Fruit fly (Drosophila melanogaster) whole organism, embryonic: ENCODE data around the gene Vps13D.

Experiments
- Asciz ChIP-seq: fragments of 200-800 bp; sonication (Bioruptor generic); optimal IDR thresholded peaks from 2 replicates; lab custom pipeline; 2017; ENCODE audit warnings: missing biosample characterization, mild to moderate bottlenecking, missing genetic modification characterization, missing genetic modification reagents
- Atf6 ChIP-seq: fragments of 200-800 bp; sonication (Bioruptor generic); IDR thresholded peaks from 2 replicates; pipeline ENCODE4 v1.3.6; 2022; ENCODE audit warnings: missing biosample characterization, missing genetic modification characterization
- B-H2 ChIP-seq: fragments of 200-800 bp; sonication (Bioruptor generic); optimal IDR thresholded peaks from 2 replicates; lab custom pipeline; 2018; ENCODE audit warnings: missing biosample characterization, mild to moderate bottlenecking, missing genetic modification characterization
- Bgb ChIP-seq: fragments of 200-800 bp; sonication (Bioruptor generic); IDR thresholded peaks from 2 replicates; pipeline ENCODE4 v1.3.6; 2022; ENCODE audit warnings: missing biosample characterization, missing genetic modification characterization; ENCODE audit not compliant: partially characterized antibody
- BtbVII ChIP-seq: fragments of 200-800 bp; sonication (Bioruptor generic); optimal IDR thresholded peaks from 3 replicates; lab custom pipeline; 2017; ENCODE audit warnings: missing biosample characterization, mild to moderate bottlenecking, missing genetic modification characterization
- Bteb2 ChIP-seq: fragments of 200-800 bp; sonication (Bioruptor generic); optimal IDR thresholded peaks from 2 replicates; lab custom pipeline; 2016; ENCODE audit warnings: missing biosample characterization, missing genetic modification characterization
- CG11456 ChIP-seq: fragments of 200-800 bp; sonication (Bioruptor generic); IDR thresholded peaks from 3 replicates; pipeline ENCODE4 v1.3.6; 2022; ENCODE audit warnings: missing biosample characterization, missing genetic modification characterization
- CG11723 ChIP-seq: fragments of 200-800 bp; sonication (Bioruptor generic); optimal IDR thresholded peaks from 2 replicates; lab custom pipeline; 2017; ENCODE audit warnings: missing biosample characterization, mild to moderate bottlenecking, missing genetic modification characterization
- CG12155 ChIP-seq: fragments of 200-800 bp; sonication (Bioruptor generic); optimal IDR thresholded peaks from 3 replicates; lab custom pipeline; 2016; ENCODE audit warnings: missing biosample characterization, missing genetic modification characterization
- CG12391 ChIP-seq: fragments of 200-800 bp; sonication (Bioruptor generic); optimal IDR thresholded peaks from 3 replicates; lab custom pipeline; 2018; ENCODE audit warnings: missing biosample characterization, mild to moderate bottlenecking, missing genetic modification characterization, moderate library complexity
- CG12744 ChIP-seq: fragments of 200-800 bp; sonication (Bioruptor generic); optimal IDR thresholded peaks from 2 replicates; lab custom pipeline; 2016; ENCODE audit warnings: missing biosample characterization, missing genetic modification characterization
- CG12942 ChIP-seq: fragments of 200-800 bp; sonication (Bioruptor generic); optimal IDR thresholded peaks from 3 replicates; lab custom pipeline; 2016; ENCODE audit warnings: missing biosample characterization, missing genetic modification characterization
- CG13123 ChIP-seq: fragments of 200-800 bp; sonication (Bioruptor generic); optimal IDR thresholded peaks from 2 replicates; lab custom pipeline; 2016; ENCODE audit warnings: missing biosample characterization, missing genetic modification characterization
- CG17612 ChIP-seq: fragments of 200-800 bp; sonication (Bioruptor generic); IDR thresholded peaks from 2 replicates; pipeline ENCODE4 v1.3.6; 2022; ENCODE audit warnings: missing biosample characterization, missing genetic modification characterization
- CG17829 ChIP-seq: fragments of 200-800 bp; optimal IDR thresholded peaks from 2 replicates; lab custom pipeline; 2019; ENCODE audit warnings: missing biosample characterization, mild to moderate bottlenecking, missing genetic modification characterization, moderate library complexity
- CG18011 ChIP-seq: fragments of 200-800 bp; sonication (Bioruptor generic); optimal IDR thresholded peaks from 2 replicates; lab custom pipeline; 2017; ENCODE audit warnings: missing biosample characterization, missing genetic modification characterization, mild to moderate bottlenecking, moderate library complexity, missing genotype
- CG2120 ChIP-seq: fragments of 200-800 bp; sonication (Bioruptor generic); optimal IDR thresholded peaks from 3 replicates; lab custom pipeline; 2016; ENCODE audit warnings: missing biosample characterization, missing genetic modification characterization
- CG2875 ChIP-seq: fragments of 200-800 bp; sonication (Bioruptor generic); optimal IDR thresholded peaks from 2 replicates; lab custom pipeline; 2017; ENCODE audit warnings: missing biosample characterization, mild to moderate bottlenecking, missing genetic modification characterization, missing genetic modification reagents
- CG31365 ChIP-seq: fragments of 200-800 bp; sonication (Bioruptor generic); optimal IDR thresholded peaks from 2 replicates; lab custom pipeline; 2018; ENCODE audit warnings: missing biosample characterization, mild to moderate bottlenecking, missing genetic modification characterization
- CG3163 ChIP-seq: fragments of 200-800 bp; sonication (Bioruptor generic); optimal IDR thresholded peaks from 3 replicates; lab custom pipeline; 2016; ENCODE audit warnings: missing biosample characterization, missing genetic modification characterization
- CG3995 ChIP-seq: fragments of 200-800 bp; sonication (Bioruptor generic); optimal IDR thresholded peaks from 3 replicates; lab custom pipeline; 2016; ENCODE audit warnings: missing biosample characterization, missing genetic modification characterization
- CG4707 ChIP-seq: fragments of 200-800 bp; sonication (Bioruptor generic); optimal IDR thresholded peaks from 2 replicates; lab custom pipeline; 2018; ENCODE audit warnings: missing biosample characterization, mild to moderate bottlenecking, missing genetic modification characterization, moderate library complexity
- CG6175 ChIP-seq: fragments of 200-800 bp; sonication (Bioruptor generic); IDR thresholded peaks from 3 replicates; pipeline ENCODE4 v1.3.6; 2022; ENCODE audit warnings: missing biosample characterization, missing genetic modification characterization
- CG6254 ChIP-seq: fragments of 200-800 bp; sonication (Bioruptor generic); optimal IDR thresholded peaks from 3 replicates; lab custom pipeline; 2017; ENCODE audit warnings: mild to moderate bottlenecking, missing biosample characterization, missing genetic modification reagents, missing genetic modification characterization
- CG6791 ChIP-seq: fragments of 200-800 bp; sonication (Bioruptor generic); IDR thresholded peaks from 3 replicates; pipeline ENCODE4 v1.3.6; 2022; ENCODE audit warnings: missing biosample characterization, missing genetic modification characterization; ENCODE audit not compliant: partially characterized antibody
- CG8290 ChIP-seq, 3 experiments: fragments of 200-800 bp; sonication (Bioruptor generic); optimal IDR thresholded peaks; 2 replicates each; lab custom pipeline; 2016 to 2019; ENCODE audit warnings: missing biosample characterization in 3 of 3, missing genetic modification characterization in 3 of 3, mild to moderate bottlenecking in 2 of 3, moderate library complexity in 1 of 3
- CG8388 ChIP-seq: fragments of 200-800 bp; sonication (Bioruptor generic); optimal IDR thresholded peaks from 2 replicates; lab custom pipeline; 2019; ENCODE audit warnings: missing biosample characterization, mild to moderate bottlenecking, missing genetic modification characterization, moderate library complexity
- Camta ChIP-seq: fragments of 200-800 bp; sonication (Bioruptor generic); optimal IDR thresholded peaks from 2 replicates; lab custom pipeline; 2016; ENCODE audit warnings: missing biosample characterization, missing genetic modification characterization
- CkIIα-i1 ChIP-seq: fragments of 200-800 bp; sonication (Bioruptor generic); IDR thresholded peaks from 2 replicates; pipeline ENCODE4 v1.3.6; 2022; ENCODE audit warnings: missing biosample characterization, missing genetic modification characterization
- Dref ChIP-seq: fragments of 200-800 bp; sonication (Bioruptor generic); IDR thresholded peaks from 2 replicates; pipeline ENCODE4 v1.3.6; 2022; ENCODE audit warnings: missing biosample characterization, missing genetic modification characterization
- E2f2 ChIP-seq: fragments of 200-800 bp; sonication (Bioruptor generic); IDR thresholded peaks from 2 replicates; pipeline ENCODE4 v1.3.6; 2022; ENCODE audit warnings: missing biosample characterization, missing genetic modification characterization
- H15 ChIP-seq: fragments of 200-800 bp; sonication (Bioruptor generic); IDR thresholded peaks from 3 replicates; pipeline ENCODE4 v1.3.6; 2022; ENCODE audit warnings: missing biosample characterization, missing genetic modification characterization
- HLHmδ ChIP-seq: fragments of 200-800 bp; sonication (Bioruptor generic); optimal IDR thresholded peaks from 2 replicates; lab custom pipeline; 2018; ENCODE audit warnings: missing biosample characterization, mild to moderate bottlenecking, missing genetic modification characterization, moderate library complexity
- Hsf ChIP-seq: fragments of 200-800 bp; sonication (Bioruptor generic); optimal IDR thresholded peaks from 3 replicates; lab custom pipeline; 2016; ENCODE audit warnings: missing biosample characterization, missing genetic modification characterization
- Meics ChIP-seq: fragments of 200-800 bp; sonication (Bioruptor generic); optimal IDR thresholded peaks from 2 replicates; lab custom pipeline; 2017; ENCODE audit warnings: missing biosample characterization, mild to moderate bottlenecking, missing genetic modification characterization
- Nf-YA ChIP-seq: fragments of 200-800 bp; sonication (Bioruptor generic); IDR thresholded peaks from 2 replicates; pipeline ENCODE4 v1.3.6; 2022; ENCODE audit warnings: missing biosample characterization, missing genetic modification characterization
- Sin3A ChIP-seq: fragments of >200 bp; optimal IDR thresholded peaks from 2 replicates; lab custom pipeline; 2018
- ara ChIP-seq: fragments of 200-800 bp; sonication (Bioruptor generic); IDR thresholded peaks from 2 replicates; pipeline ENCODE4 v1.3.6; 2022; ENCODE audit warnings: missing biosample characterization, missing genetic modification characterization
- ci ChIP-seq: fragments of 200-800 bp; sonication (Bioruptor generic); IDR thresholded peaks from 3 replicates; pipeline ENCODE4 v1.3.6; 2022; ENCODE audit warnings: missing biosample characterization, missing genetic modification characterization
- crp ChIP-seq, 2 experiments: fragments of 200-800 bp; sonication (Bioruptor generic); optimal IDR thresholded peaks; 2 replicates in 1 of 2; 3 replicates in 1 of 2; lab custom pipeline; 2017; ENCODE audit warnings: missing biosample characterization in 2 of 2, missing genetic modification characterization in 2 of 2, mild to moderate bottlenecking in 1 of 2, moderate library complexity in 1 of 2
- dan ChIP-seq: fragments of 200-800 bp; sonication (Bioruptor generic); IDR thresholded peaks from 2 replicates; pipeline ENCODE4 v1.3.6; 2022; ENCODE audit warnings: missing biosample characterization, missing genetic modification characterization
- dysf ChIP-seq: fragments of 200-800 bp; sonication (Bioruptor generic); IDR thresholded peaks from 3 replicates; pipeline ENCODE4 v1.3.6; 2022; ENCODE audit warnings: missing biosample characterization, missing genetic modification characterization
- fd96Cb ChIP-seq: fragments of 200-800 bp; sonication (Bioruptor generic); optimal IDR thresholded peaks from 2 replicates; lab custom pipeline; 2018; ENCODE audit warnings: missing biosample characterization, mild to moderate bottlenecking, missing genetic modification characterization, moderate library complexity
- gem ChIP-seq: fragments of 200-800 bp; sonication (Bioruptor generic); optimal IDR thresholded peaks from 2 replicates; lab custom pipeline; 2019; ENCODE audit warnings: missing biosample characterization, mild to moderate bottlenecking, missing genetic modification characterization, moderate library complexity
- grn ChIP-seq: fragments of 200-800 bp; sonication (Bioruptor generic); optimal IDR thresholded peaks from 3 replicates; lab custom pipeline; 2017; ENCODE audit warnings: missing biosample characterization, missing genetic modification characterization
- lab ChIP-seq: fragments of 200-800 bp; sonication (Bioruptor generic); optimal IDR thresholded peaks from 3 replicates; lab custom pipeline; 2017; ENCODE audit warnings: missing biosample characterization, missing genetic modification characterization, mild to moderate bottlenecking, moderate library complexity, missing genetic modification reagents
- maf-S ChIP-seq: fragments of 200-800 bp; sonication (Bioruptor generic); optimal IDR thresholded peaks from 2 replicates; lab custom pipeline; 2016; ENCODE audit warnings: missing biosample characterization, missing genetic modification characterization
- ro ChIP-seq: fragments of 200-800 bp; sonication (Bioruptor generic); IDR thresholded peaks from 2 replicates; pipeline ENCODE4 v1.3.6; 2022; ENCODE audit warnings: missing biosample characterization, missing genetic modification characterization
- sens-2 ChIP-seq: fragments of 200-800 bp; sonication (Bioruptor generic); IDR thresholded peaks from 2 replicates; pipeline ENCODE4 v1.3.6; 2022; ENCODE audit warnings: missing biosample characterization, missing genetic modification characterization
- twi ChIP-seq: fragments of 200-800 bp; optimal IDR thresholded peaks from 2 replicates; lab custom pipeline; 2019; ENCODE audit warnings: missing biosample characterization, mild to moderate bottlenecking, missing genetic modification characterization, moderate library complexity
- zen2 ChIP-seq: fragments of 200-800 bp; sonication (Bioruptor generic); IDR thresholded peaks from 3 replicates; pipeline ENCODE4 v1.3.6; 2022; ENCODE audit warnings: missing biosample characterization, missing genetic modification characterization; ENCODE audit not compliant: partially characterized antibody

The Vps13D gene

dm6 chr3L:12754769-12755189, at the start of gene Vps13D, which contains the start of gene CG10973 (continued):
- TF ChIP-seq crp (GFP tag; optimal IDR thresholded peaks at IDR 0.05; lab: Kevin White, UChicago): peak; percentile 75 to 94
- TF ChIP-seq gem (tag; lab: Kevin White, UChicago): no peak
- TF ChIP-seq CG4707: peak; percentile 84
- no peak for TF ChIP-seq dan (GFP tag; lab: Robert Waterston, UW)
- TF ChIP-seq Bgb (GFP tag; lab: Robert Waterston, UW): peak; percentile 87
- no peak for TF ChIP-seq Nf-YA
- no peak for TF ChIP-seq CG11456 (GFP tag; lab: Robert Waterston, UW)
- TF ChIP-seq CG13123: peak; percentile 20
- TF ChIP-seq H15 (GFP tag; lab: Robert Waterston, UW): no peak
- no peak for TF ChIP-seq HLHmδ
- no peak; the same call in 1 of the 2 replicates for TF ChIP-seq ara (GFP tag; lab: Robert Waterston, UW)
- TF ChIP-seq CG17829: no peak
- TF ChIP-seq B-H2 (GFP tag; lab: Kevin White, UChicago): no peak
- no peak for TF ChIP-seq CG12391 (tag; lab: Kevin White, UChicago)
- TF ChIP-seq lab (GFP tag; lab: Kevin White, UChicago): no peak
- no peak for TF ChIP-seq CG6175 (GFP tag; lab: Robert Waterston, UW)
- no peak for TF ChIP-seq CG17612 (GFP tag; lab: Robert Waterston, UW)
- TF ChIP-seq CG8290 (GFP tag; optimal IDR thresholded peaks at IDR 0.05; lab: Kevin White, UChicago): peak; percentile 32
- TF ChIP-seq CG8290 (tag; optimal IDR thresholded peaks at IDR 0.05; lab: Kevin White, UChicago): no peak
- TF ChIP-seq CG6791: peak; percentile 87
- peak; percentile 19 for TF ChIP-seq CG12942 (GFP tag; lab: Kevin White, UChicago)
- peak; percentile 40; the same call in 1 of the 2 replicates for TF ChIP-seq E2f2 (GFP tag; lab: Robert Waterston, UW)
- TF ChIP-seq CkIIα-i1 (GFP tag; lab: Robert Waterston, UW): no peak
- TF ChIP-seq dysf (GFP tag; lab: Robert Waterston, UW): peak; percentile 25; the same call in 1 of the 3 replicates
- no peak for TF ChIP-seq grn (GFP tag; lab: Kevin White, UChicago)
- no peak for TF ChIP-seq CG11723 (GFP tag; lab: Kevin White, UChicago)
- TF ChIP-seq maf-S (GFP tag; lab: Kevin White, UChicago): no peak
- TF ChIP-seq Asciz (GFP tag; lab: Kevin White, UChicago): peak; percentile 90
- no peak for TF ChIP-seq sens-2 (GFP tag; lab: Robert Waterston, UW)
- peak; percentile 67; the same call in 1 of the 2 replicates for TF ChIP-seq Dref (GFP tag; lab: Robert Waterston, UW)
- peak; percentile 53 for TF ChIP-seq CG2120 (GFP tag; lab: Kevin White, UChicago)
- TF ChIP-seq CG12744: no peak
- no peak for TF ChIP-seq Camta (GFP tag; lab: Kevin White, UChicago)
- TF ChIP-seq Sin3A (lab: Kevin White, UChicago): no peak
- TF ChIP-seq twi: no peak
- peak; percentile 68 for TF ChIP-seq CG6254 (GFP tag; lab: Kevin White, UChicago)
- peak; percentile 47 for TF ChIP-seq CG12155 (GFP tag; lab: Kevin White, UChicago)
- TF ChIP-seq CG3163 (GFP tag; lab: Kevin White, UChicago): no peak
- peak; percentile 52 for TF ChIP-seq Hsf (GFP tag; lab: Kevin White, UChicago)
- no peak for TF ChIP-seq fd96Cb
- no peak for TF ChIP-seq Meics (GFP tag; lab: Kevin White, UChicago)
- TF ChIP-seq ci: no peak
- TF ChIP-seq CG3995 (GFP tag; lab: Kevin White, UChicago): peak; percentile 71
- peak; percentile 81 for TF ChIP-seq CG2875 (GFP tag; lab: Kevin White, UChicago)
- TF ChIP-seq CG31365 (tag; lab: Kevin White, UChicago): peak; percentile 62
- TF ChIP-seq CG18011 (GFP tag; lab: Kevin White, UChicago): peak; percentile 53
- peak; percentile 58 for TF ChIP-seq BtbVII (GFP tag; lab: Kevin White, UChicago)
- peak; percentile 71; the same call in 2 of the 3 replicates for TF ChIP-seq zen2 (GFP tag; lab: Robert Waterston, UW)
- TF ChIP-seq ro (GFP tag; lab: Robert Waterston, UW): no peak
- no peak for TF ChIP-seq CG8388
- peak; percentile 27 for TF ChIP-seq Bteb2
- peak; percentile 70 for TF ChIP-seq Atf6 (GFP tag; lab: Robert Waterston, UW)
